Worm (Caenorhabditis elegans) whole organism, L1 larva: ENCODE measurements around the gene hmit-1.2.

ENCODE experiments used
- F16B12.6 ChIP-seq: fragments of 150-350 bp; optimal IDR thresholded peaks from 2 replicates; lab custom pipeline; 2014; ENCODE audit warnings: missing biosample characterization, missing genetic modification characterization
- Y116A8C.19 ChIP-seq: sonication (generic microtip); optimal IDR thresholded peaks from 2 replicates; lab custom pipeline; 2016; ENCODE audit warnings: missing compliant biosample characterization, missing genetic modification characterization, borderline replicate concordance
- ama-1 ChIP-seq: fragments of 150-350 bp; optimal IDR thresholded peaks from 2 replicates; lab custom pipeline; 2014
- blmp-1 ChIP-seq: fragments of 150-350 bp; optimal IDR thresholded peaks from 2 replicates; lab custom pipeline; 2014; ENCODE audit warnings: missing biosample characterization, missing genetic modification characterization
- ceh-63 ChIP-seq: fragments of 200-800 bp; sonication (Bioruptor generic); optimal IDR thresholded peaks from 2 replicates; lab custom pipeline; 2018; ENCODE audit warnings: mild to moderate bottlenecking, missing genetic modification characterization, missing compliant biosample characterization
- ceh-8 ChIP-seq: fragments of 200-800 bp; sonication (Bioruptor generic); optimal IDR thresholded peaks from 2 replicates; lab custom pipeline; 2018; ENCODE audit warnings: mild to moderate bottlenecking, missing genetic modification characterization, moderate library complexity, missing compliant biosample characterization
- ceh-82 ChIP-seq, 3 experiments: fragments of 150-350 bp in 1 of 3; sonication (generic microtip) in 2 of 3; optimal IDR thresholded peaks; 2 replicates each; lab custom pipeline; 2014 to 2017; ENCODE audit warnings: missing biosample characterization in 3 of 3, missing genetic modification characterization in 3 of 3
- ceh-88 ChIP-seq: fragments of 200-800 bp; sonication (Bioruptor generic); IDR thresholded peaks from 2 replicates; pipeline ENCODE4 v1.3.6; 2022; ENCODE audit warnings: missing genetic modification characterization, missing compliant biosample characterization
- ces-1 ChIP-seq: fragments of 150-350 bp; optimal IDR thresholded peaks from 2 replicates; lab custom pipeline; 2014; ENCODE audit warnings: missing biosample characterization, missing genetic modification reagents, missing genetic modification characterization
- dsc-1 ChIP-seq: sonication (generic microtip); optimal IDR thresholded peaks from 2 replicates; lab custom pipeline; 2016; ENCODE audit warnings: mild to moderate bottlenecking, missing genetic modification characterization, missing compliant biosample characterization
- efl-1 ChIP-seq, 4 experiments: fragments of 150-350 bp; optimal IDR thresholded peaks in 3 of 4; peaks in 1 of 4; 1 replicate in 1 of 4; 2 replicates in 3 of 4; lab custom pipeline; 2014; ENCODE audit warnings: missing biosample characterization in 2 of 4, missing genetic modification characterization in 2 of 4, missing genetic modification reagents in 2 of 4
- egl-13 ChIP-seq: sonication (generic microtip); optimal IDR thresholded peaks from 2 replicates; lab custom pipeline; 2016; ENCODE audit warnings: missing genotype, missing genetic modification reagents, missing genetic modification characterization, missing compliant biosample characterization
- egl-27 ChIP-seq, 2 experiments: fragments of 150-350 bp in 1 of 2; sonication (generic microtip); optimal IDR thresholded peaks; 3 replicates each; lab custom pipeline; 2017 to 2018; ENCODE audit warnings: missing biosample characterization in 2 of 2, missing genetic modification characterization in 2 of 2, missing genetic modification reagents in 2 of 2
- elt-3 ChIP-seq, 6 experiments: fragments of 150-350 bp in 1 of 6; sonication (generic microtip); optimal IDR thresholded peaks; 2 replicates each; lab custom pipeline; 2017 to 2018; ENCODE audit warnings: missing biosample characterization in 6 of 6, missing genetic modification characterization in 6 of 6, inconsistent platforms in 1 of 6
- fkh-4 ChIP-seq: sonication (generic microtip); optimal IDR thresholded peaks from 2 replicates; lab custom pipeline; 2016; ENCODE audit warnings: missing compliant biosample characterization, missing genetic modification characterization, borderline replicate concordance
- fos-1 ChIP-seq: fragments of 150-350 bp; optimal IDR thresholded peaks from 2 replicates; lab custom pipeline; 2014; ENCODE audit warnings: missing biosample characterization, missing genetic modification characterization
- grh-1 ChIP-seq: fragments of 200-800 bp; sonication (Bioruptor generic); IDR thresholded peaks from 2 replicates; pipeline ENCODE4 v1.3.6; 2022; ENCODE audit warnings: missing genetic modification reagents, missing genetic modification characterization, missing compliant biosample characterization
- hlh-17 ChIP-seq: fragments of 200-800 bp; sonication (Bioruptor generic); optimal IDR thresholded peaks from 2 replicates; lab custom pipeline; 2018; ENCODE audit warnings: missing genetic modification characterization, mild to moderate bottlenecking, missing compliant biosample characterization, moderate library complexity, borderline replicate concordance
- hpl-2 ChIP-seq: fragments of 150-350 bp; optimal IDR thresholded peaks from 2 replicates; lab custom pipeline; 2014; ENCODE audit warnings: missing biosample characterization, missing genetic modification reagents, missing genetic modification characterization
- irx-1 ChIP-seq: sonication (generic microtip); optimal IDR thresholded peaks from 2 replicates; lab custom pipeline; 2016; ENCODE audit warnings: missing genetic modification characterization, missing compliant biosample characterization
- isw-1 ChIP-seq: fragments of 200-800 bp; sonication (Bioruptor generic); IDR thresholded peaks from 2 replicates; pipeline ENCODE4 v1.3.6; 2022; ENCODE audit warnings: missing genetic modification characterization, missing compliant biosample characterization
- lin-13 ChIP-seq: fragments of 150-350 bp; optimal IDR thresholded peaks from 2 replicates; lab custom pipeline; 2014; ENCODE audit warnings: missing biosample characterization, missing genetic modification reagents, missing genetic modification characterization
- lin-14 ChIP-seq: fragments of 200-800 bp; sonication (Bioruptor generic); optimal IDR thresholded peaks from 2 replicates; lab custom pipeline; 2018; ENCODE audit warnings: mild to moderate bottlenecking, missing genetic modification characterization, moderate library complexity, missing compliant biosample characterization
- lin-35 ChIP-seq, 2 experiments: fragments of 150-350 bp; optimal IDR thresholded peaks; 2 replicates each; lab custom pipeline; 2014; ENCODE audit warnings: missing biosample characterization in 2 of 2, missing genetic modification characterization in 2 of 2, missing genetic modification reagents in 2 of 2
- lin-39 ChIP-seq: fragments of 150-350 bp; optimal IDR thresholded peaks from 2 replicates; lab custom pipeline; 2014; ENCODE audit warnings: missing biosample characterization, missing genetic modification reagents, missing genetic modification characterization
- lir-3 ChIP-seq: sonication (generic microtip); optimal IDR thresholded peaks from 2 replicates; lab custom pipeline; 2016; ENCODE audit warnings: mild to moderate bottlenecking, missing genetic modification characterization, moderate library complexity, missing compliant biosample characterization; ENCODE audit not compliant: poor library complexity
- lsy-2 ChIP-seq, 2 experiments: fragments of 150-350 bp; optimal IDR thresholded peaks; 2 replicates each; lab custom pipeline; 2014; ENCODE audit warnings: missing biosample characterization in 2 of 2, missing genetic modification characterization in 2 of 2
- mab-9 ChIP-seq: fragments of 200-800 bp; sonication (Bioruptor generic); IDR thresholded peaks from 2 replicates; pipeline ENCODE4 v1.3.6; 2022; ENCODE audit warnings: missing genetic modification reagents, missing genetic modification characterization, missing compliant biosample characterization
- mef-2 ChIP-seq: fragments of 150-350 bp; optimal IDR thresholded peaks from 2 replicates; lab custom pipeline; 2014; ENCODE audit warnings: missing biosample characterization, missing genetic modification characterization
- mep-1 ChIP-seq: fragments of 150-350 bp; optimal IDR thresholded peaks from 2 replicates; lab custom pipeline; 2014; ENCODE audit warnings: missing biosample characterization, missing genetic modification characterization
- nhr-12 ChIP-seq: sonication (generic microtip); optimal IDR thresholded peaks from 2 replicates; lab custom pipeline; 2017; ENCODE audit warnings: missing biosample characterization, missing genetic modification characterization
- nhr-20 ChIP-seq: sonication (generic microtip); optimal IDR thresholded peaks from 2 replicates; lab custom pipeline; 2016; ENCODE audit warnings: mild to moderate bottlenecking, missing genetic modification characterization, missing compliant biosample characterization
- nhr-237 ChIP-seq: fragments of 150-350 bp; optimal IDR thresholded peaks from 2 replicates; lab custom pipeline; 2014; ENCODE audit warnings: missing biosample characterization, missing genetic modification characterization
- nhr-76 ChIP-seq: sonication (generic microtip); optimal IDR thresholded peaks from 2 replicates; lab custom pipeline; 2017; ENCODE audit warnings: missing biosample characterization, missing genetic modification characterization
- nhr-84 ChIP-seq: sonication (generic microtip); optimal IDR thresholded peaks from 2 replicates; lab custom pipeline; 2017; ENCODE audit warnings: missing biosample characterization, missing genetic modification characterization
- nhr-85 ChIP-seq: sonication (generic microtip); peaks from one replicate; lab custom pipeline; 2016; ENCODE audit warnings: missing genetic modification characterization, inconsistent platforms, missing compliant biosample characterization
- nhr-90 ChIP-seq: sonication (generic microtip); optimal IDR thresholded peaks from 2 replicates; lab custom pipeline; 2016; ENCODE audit warnings: mild to moderate bottlenecking, missing genetic modification characterization, missing compliant biosample characterization; ENCODE audit not compliant: poor library complexity
- pag-3 ChIP-seq: sonication (generic microtip); optimal IDR thresholded peaks from 2 replicates; lab custom pipeline; 2017; ENCODE audit warnings: missing genetic modification characterization, mild to moderate bottlenecking, missing compliant biosample characterization, antibody characterized with exemption, borderline replicate concordance; ENCODE audit not compliant: insufficient read depth
- snpc-4 ChIP-seq: fragments of 150-350 bp; optimal IDR thresholded peaks from 2 replicates; lab custom pipeline; 2014; ENCODE audit warnings: missing biosample characterization, missing genetic modification characterization
- snu-23 ChIP-seq: sonication (generic microtip); optimal IDR thresholded peaks from 2 replicates; lab custom pipeline; 2016; ENCODE audit warnings: missing genetic modification characterization, missing compliant biosample characterization
- sox-4 ChIP-seq: sonication (generic microtip); optimal IDR thresholded peaks from 2 replicates; lab custom pipeline; 2016; ENCODE audit warnings: missing genetic modification characterization, missing compliant biosample characterization
- sptf-1 ChIP-seq: fragments of 150-350 bp; optimal IDR thresholded peaks from 2 replicates; lab custom pipeline; 2014; ENCODE audit warnings: missing biosample characterization, missing genetic modification characterization
- sup-37 ChIP-seq: fragments of 200-800 bp; sonication (Bioruptor generic); optimal IDR thresholded peaks from 2 replicates; lab custom pipeline; 2018; ENCODE audit warnings: mild to moderate bottlenecking, missing genetic modification characterization, missing compliant biosample characterization
- swsn-7 ChIP-seq: sonication (generic microtip); optimal IDR thresholded peaks from 2 replicates; lab custom pipeline; 2016; ENCODE audit warnings: missing genetic modification characterization, missing compliant biosample characterization
- tbx-2 ChIP-seq: sonication (generic microtip); optimal IDR thresholded peaks from 2 replicates; lab custom pipeline; 2016; ENCODE audit warnings: missing genetic modification characterization, missing compliant biosample characterization
- unc-130 ChIP-seq: fragments of 150-350 bp; optimal IDR thresholded peaks from 2 replicates; lab custom pipeline; 2017; ENCODE audit warnings: missing biosample characterization, missing genetic modification characterization, inconsistent platforms
- unc-30 ChIP-seq: sonication (generic microtip); optimal IDR thresholded peaks from 2 replicates; lab custom pipeline; 2017; ENCODE audit warnings: missing biosample characterization, missing genetic modification characterization
- unc-98 ChIP-seq: fragments of 200-800 bp; sonication (Bioruptor generic); IDR thresholded peaks from 2 replicates; pipeline ENCODE4 v1.3.6; 2022; ENCODE audit warnings: missing genetic modification characterization, missing compliant biosample characterization
- vab-15 ChIP-seq: sonication (generic microtip); optimal IDR thresholded peaks from 2 replicates; lab custom pipeline; 2017; ENCODE audit warnings: missing genotype, mild to moderate bottlenecking, missing genetic modification characterization, missing compliant biosample characterization
- zag-1 ChIP-seq: fragments of 150-350 bp; optimal IDR thresholded peaks from 2 replicates; lab custom pipeline; 2014; ENCODE audit warnings: missing biosample characterization, missing genetic modification characterization
- zip-4 ChIP-seq: fragments of 200-800 bp; sonication (Bioruptor generic); optimal IDR thresholded peaks from 2 replicates; lab custom pipeline; 2018; ENCODE audit warnings: mild to moderate bottlenecking, missing genetic modification characterization, moderate library complexity, missing compliant biosample characterization
- ztf-11 ChIP-seq, 2 experiments: sonication (generic microtip); optimal IDR thresholded peaks; 2 replicates each; lab custom pipeline; 2016 to 2017; ENCODE audit warnings: missing genetic modification characterization in 2 of 2, missing biosample characterization in 1 of 2, missing compliant biosample characterization in 1 of 2
- ztf-4 ChIP-seq: fragments of 150-350 bp; optimal IDR thresholded peaks from 2 replicates; lab custom pipeline; 2014; ENCODE audit warnings: missing biosample characterization, missing genetic modification characterization

Gene hmit-1.2

DNA sequence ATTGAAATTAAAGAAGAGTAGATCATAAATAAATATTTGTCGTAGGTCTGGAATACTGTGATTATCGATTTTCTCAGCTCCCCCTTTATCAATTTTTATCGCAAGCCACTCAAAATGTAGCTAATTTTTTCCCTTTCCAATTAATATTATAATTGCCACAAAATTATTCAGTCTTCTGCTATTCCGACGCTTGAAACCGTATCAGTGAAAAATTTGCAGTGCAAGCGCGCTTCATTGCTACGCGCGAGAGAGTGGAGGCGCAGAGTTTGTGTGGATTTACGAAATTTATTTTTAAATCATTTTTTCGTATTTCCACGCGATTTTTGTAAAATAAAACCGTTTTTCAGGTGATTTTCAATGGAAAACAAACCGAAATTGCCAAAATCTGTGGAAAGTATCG lies 9.0 kb downstream of the hmit-1.2 start, which contains the start of gene ints-5 (continued):
- TF ChIP-seq lin-14 (GFP tag; lab: Kevin White, UChicago) (peak; percentile 74), blmp-1 (peak; percentile 40), egl-27 (tag; optimal IDR thresholded peaks at IDR 0.05; lab: Kevin White, UChicago) (no peak), nhr-237 (tag; lab: Kevin White, UChicago) (no peak), lin-39 (no peak), sup-37 (no peak), F16B12.6 (peak; percentile 39), fkh-4 (tag; lab: Kevin White, UChicago) (no peak), nhr-12 (no peak), zip-4 (GFP tag; lab: Kevin White, UChicago) (peak; percentile 8), lsy-2 (tag; optimal IDR thresholded peaks at IDR 0.05; lab: Kevin White, UChicago) (peak; percentile 62 to 78), grh-1 (0 out of 2 replicates have a peak, but pooled peaks have one; percentile 11), swsn-7 (tag; lab: Kevin White, UChicago) (peak; percentile 62), nhr-90 (tag; lab: Kevin White, UChicago) (no peak), pag-3 (tag; lab: Kevin White, UChicago) (no peak), ceh-82 (tag; optimal IDR thresholded peaks at IDR 0.05; lab: Kevin White, UChicago) (peak; percentile 35 to 56 (median 38)), dsc-1 (no peak), lir-3 (tag; lab: Kevin White, UChicago) (no peak), zag-1 (tag; lab: Kevin White, UChicago) (no peak), irx-1 (tag; lab: Kevin White, UChicago) (peak; percentile 10), snu-23 (GFP tag; lab: Kevin White, UChicago) (peak; percentile 77), mep-1 (tag; lab: Kevin White, UChicago) (peak; percentile 57), nhr-76 (tag; lab: Kevin White, UChicago) (no peak), nhr-85 (tag; lab: Kevin White, UChicago) (peak; percentile 66), ceh-63 (GFP tag; lab: Kevin White, UChicago) (no peak), unc-30 (tag; lab: Kevin White, UChicago) (no peak), nhr-84 (no peak), tbx-2 (peak; percentile 55), mef-2 (no peak), snpc-4 (tag; lab: Kevin White, UChicago) (no peak), elt-3 (tag; optimal IDR thresholded peaks at IDR 0.05; lab: Kevin White, UChicago) (peak in 1 of 6 experiments; percentile 52), hpl-2 (GFP tag; lab: Kevin White, UChicago) (no peak), ceh-88 (GFP tag; lab: Robert Waterston, UW) (no peak), fos-1 (tag; lab: Kevin White, UChicago) (peak; percentile 12), nhr-20 (tag; lab: Kevin White, UChicago) (peak; percentile 73), unc-130 (peak; percentile 50), ztf-11 (tag; optimal IDR thresholded peaks at IDR 0.05; lab: Kevin White, UChicago) (no peak), mab-9 (GFP tag; lab: Robert Waterston, UW) (no peak), lin-13 (peak; percentile 46), ama-1 (lab: Kevin White, UChicago) (no peak), hlh-17 (GFP tag; lab: Kevin White, UChicago) (no peak), ceh-8 (GFP tag; lab: Kevin White, UChicago) (no peak), egl-13 (tag; lab: Kevin White, UChicago) (peak; percentile 10), lin-35 (GFP tag; optimal IDR thresholded peaks at IDR 0.05; lab: Kevin White, UChicago) (peak; percentile 56 to 75), isw-1 (GFP tag; lab: Robert Waterston, UW) (peak; percentile 78), unc-98 (GFP tag; lab: Robert Waterston, UW) (no peak), efl-1 (optimal IDR thresholded peaks at IDR 0.05; lab: Kevin White, UChicago) (peak; percentile 75), efl-1 (GFP tag; optimal IDR thresholded peaks at IDR 0.05 in 1 of 2; lab: Kevin White, UChicago) (peak; percentile 64 to 96), ztf-4 (tag; lab: Kevin White, UChicago) (no peak), ces-1 (GFP tag; lab: Kevin White, UChicago) (no peak), Y116A8C.19 (tag; lab: Kevin White, UChicago) (no peak), sox-4 (tag; lab: Kevin White, UChicago) (no peak), vab-15 (peak; percentile 62), sptf-1 (tag; lab: Kevin White, UChicago) (no peak)
